Worm (Caenorhabditis elegans) whole organism, late embryonic: Measurements from ENCODE around the gene spig-10.

Experiments
- C38D4.7 ChIP-seq: fragments of 200-800 bp; sonication (Bioruptor generic); optimal IDR thresholded peaks from 2 replicates; lab custom pipeline; 2018; ENCODE audit warnings: mild to moderate bottlenecking, missing genetic modification characterization, moderate library complexity, missing compliant biosample characterization
- K09A11.1 ChIP-seq: sonication (generic microtip); optimal IDR thresholded peaks from 2 replicates; lab custom pipeline; 2017; ENCODE audit warnings: antibody characterized with exemption, mild to moderate bottlenecking, missing genetic modification characterization, missing compliant biosample characterization; ENCODE audit not compliant: insufficient read depth
- Y22D7AL.16 ChIP-seq: sonication (generic microtip); optimal IDR thresholded peaks from 2 replicates; lab custom pipeline; 2016; ENCODE audit warnings: missing genetic modification characterization, missing compliant biosample characterization
- ahr-1 ChIP-seq: sonication (generic microtip); optimal IDR thresholded peaks from 2 replicates; lab custom pipeline; 2016; ENCODE audit warnings: missing genetic modification characterization, missing compliant biosample characterization
- ama-1 ChIP-seq: fragments of 150-350 bp; optimal IDR thresholded peaks from 2 replicates; lab custom pipeline; 2014
- ceh-14 ChIP-seq: sonication (generic microtip); optimal IDR thresholded peaks from 2 replicates; lab custom pipeline; 2016; ENCODE audit warnings: missing genotype, missing genetic modification characterization, missing compliant biosample characterization
- ceh-24 ChIP-seq: sonication (generic microtip); optimal IDR thresholded peaks from 2 replicates; lab custom pipeline; 2016; ENCODE audit warnings: mild to moderate bottlenecking, missing genetic modification characterization, missing compliant biosample characterization
- ceh-30 ChIP-seq: fragments of 150-350 bp; optimal IDR thresholded peaks from 2 replicates; lab custom pipeline; 2014; ENCODE audit warnings: missing biosample characterization, missing genetic modification characterization
- ceh-31 ChIP-seq: sonication (generic microtip); optimal IDR thresholded peaks from 2 replicates; lab custom pipeline; 2016; ENCODE audit warnings: missing genetic modification characterization, missing compliant biosample characterization
- ceh-34 ChIP-seq: sonication (generic microtip); optimal IDR thresholded peaks from 2 replicates; lab custom pipeline; 2016; ENCODE audit warnings: mild to moderate bottlenecking, missing genetic modification characterization, missing compliant biosample characterization
- ceh-48 ChIP-seq: sonication (generic microtip); optimal IDR thresholded peaks from 2 replicates; lab custom pipeline; 2016; ENCODE audit warnings: missing genetic modification characterization, inconsistent platforms, missing compliant biosample characterization
- ceh-9 ChIP-seq: sonication (generic microtip); optimal IDR thresholded peaks from 2 replicates; lab custom pipeline; 2016; ENCODE audit warnings: mild to moderate bottlenecking, missing genetic modification characterization, inconsistent platforms, missing compliant biosample characterization
- che-1 ChIP-seq: sonication (generic microtip); optimal IDR thresholded peaks from 2 replicates; lab custom pipeline; 2016; ENCODE audit warnings: mild to moderate bottlenecking, missing genetic modification characterization, missing compliant biosample characterization
- dmd-4 ChIP-seq: sonication (generic microtip); optimal IDR thresholded peaks from 2 replicates; lab custom pipeline; 2016; ENCODE audit warnings: borderline replicate concordance, missing genetic modification characterization, missing compliant biosample characterization
- dve-1 ChIP-seq: sonication (generic microtip); optimal IDR thresholded peaks from 2 replicates; lab custom pipeline; 2017; ENCODE audit warnings: antibody characterized with exemption, mild to moderate bottlenecking, missing genetic modification characterization, missing compliant biosample characterization
- elt-2 ChIP-seq: sonication (generic microtip); optimal IDR thresholded peaks from 2 replicates; lab custom pipeline; 2016; ENCODE audit warnings: missing genetic modification reagents, missing genetic modification characterization, missing compliant biosample characterization
- elt-4 ChIP-seq: sonication (generic microtip); optimal IDR thresholded peaks from 2 replicates; lab custom pipeline; 2016; ENCODE audit warnings: missing genetic modification characterization, missing compliant biosample characterization
- fax-1 ChIP-seq: sonication (generic microtip); optimal IDR thresholded peaks from 2 replicates; lab custom pipeline; 2016; ENCODE audit warnings: missing genotype, missing genetic modification characterization, missing compliant biosample characterization
- fkh-6 ChIP-seq: sonication (generic microtip); optimal IDR thresholded peaks from 2 replicates; lab custom pipeline; 2016; ENCODE audit warnings: missing genetic modification characterization, missing compliant biosample characterization
- hlh-13 ChIP-seq: fragments of 200-800 bp; sonication (Bioruptor generic); optimal IDR thresholded peaks from 2 replicates; lab custom pipeline; 2018; ENCODE audit warnings: mild to moderate bottlenecking, missing genetic modification characterization, missing compliant biosample characterization
- hlh-6 ChIP-seq: sonication (generic microtip); optimal IDR thresholded peaks from 2 replicates; lab custom pipeline; 2016; ENCODE audit warnings: missing genotype, missing genetic modification characterization, missing compliant biosample characterization
- lim-6 ChIP-seq: sonication (generic microtip); optimal IDR thresholded peaks from 2 replicates; lab custom pipeline; 2016; ENCODE audit warnings: missing genetic modification characterization, missing compliant biosample characterization
- lin-11 ChIP-seq: fragments of 200-800 bp; sonication (Bioruptor generic); optimal IDR thresholded peaks from 2 replicates; lab custom pipeline; 2018; ENCODE audit warnings: mild to moderate bottlenecking, missing genetic modification characterization, missing compliant biosample characterization
- nhr-11 ChIP-seq: fragments of 150-350 bp; optimal IDR thresholded peaks from 2 replicates; lab custom pipeline; 2014; ENCODE audit warnings: missing biosample characterization, missing genetic modification characterization
- nhr-232 ChIP-seq: sonication (generic microtip); optimal IDR thresholded peaks from 2 replicates; lab custom pipeline; 2016; ENCODE audit warnings: missing genetic modification characterization, missing compliant biosample characterization
- pag-3 ChIP-seq: sonication (generic microtip); optimal IDR thresholded peaks from 2 replicates; lab custom pipeline; 2016; ENCODE audit warnings: missing compliant biosample characterization, missing genetic modification characterization, borderline replicate concordance
- pax-1 ChIP-seq: fragments of 150-350 bp; optimal IDR thresholded peaks from 2 replicates; lab custom pipeline; 2014; ENCODE audit warnings: missing biosample characterization, missing genetic modification characterization
- pha-2 ChIP-seq: sonication (generic microtip); optimal IDR thresholded peaks from 2 replicates; lab custom pipeline; 2017; ENCODE audit warnings: mild to moderate bottlenecking, missing genetic modification characterization, missing compliant biosample characterization
- pha-4 ChIP-seq: fragments of 150-350 bp; optimal IDR thresholded peaks from 2 replicates; lab custom pipeline; 2018; ENCODE audit warnings: missing biosample characterization, missing genetic modification reagents, missing genetic modification characterization
- pqm-1 ChIP-seq: sonication (generic microtip); optimal IDR thresholded peaks from 2 replicates; lab custom pipeline; 2016; ENCODE audit warnings: missing genetic modification characterization, missing compliant biosample characterization
- sox-2 ChIP-seq: fragments of 200-800 bp; sonication (Bioruptor generic); IDR thresholded peaks from 2 replicates; pipeline ENCODE4 v1.3.6; 2022; ENCODE audit warnings: missing genetic modification reagents, missing genetic modification characterization, missing compliant biosample characterization
- sox-4 ChIP-seq: sonication (generic microtip); optimal IDR thresholded peaks from 2 replicates; lab custom pipeline; 2017; ENCODE audit warnings: mild to moderate bottlenecking, missing genetic modification characterization, inconsistent platforms, missing compliant biosample characterization
- tbx-7 ChIP-seq: sonication (generic microtip); optimal IDR thresholded peaks from 2 replicates; lab custom pipeline; 2016; ENCODE audit warnings: missing genotype, missing genetic modification characterization, missing compliant biosample characterization
- ttx-3 ChIP-seq: sonication (generic microtip); optimal IDR thresholded peaks from 2 replicates; lab custom pipeline; 2016; ENCODE audit warnings: missing genetic modification reagents, missing genetic modification characterization, missing compliant biosample characterization
- unc-55 ChIP-seq: sonication (generic microtip); optimal IDR thresholded peaks from 2 replicates; lab custom pipeline; 2017; ENCODE audit warnings: missing biosample characterization, missing genetic modification reagents, missing genetic modification characterization
- unc-86 ChIP-seq: sonication (generic microtip); optimal IDR thresholded peaks from 2 replicates; lab custom pipeline; 2016; ENCODE audit warnings: missing genetic modification characterization, missing compliant biosample characterization
- ztf-16 ChIP-seq: sonication (generic microtip); optimal IDR thresholded peaks from 2 replicates; lab custom pipeline; 2017; ENCODE audit warnings: missing genetic modification characterization, missing compliant biosample characterization

Gene spig-10

ce11 chrV:7021772-7022171, 15.7 kb downstream of the spig-10 start, which contains the start of gene F20A1.4:
Gene F20A1.4, minus strand, starts transcription at chrV:7021872.
- TF ChIP-seq fkh-6 (tag; lab: Kevin White, UChicago): no peak
- TF ChIP-seq pag-3 (tag; lab: Kevin White, UChicago): no peak
- no peak for TF ChIP-seq ceh-24
- TF ChIP-seq Y22D7AL.16: no peak
- TF ChIP-seq elt-2 (tag; lab: Kevin White, UChicago): no peak

- no peak for TF ChIP-seq nhr-232
- TF ChIP-seq nhr-11: no peak
- no peak for TF ChIP-seq pax-1 (tag; lab: Kevin White, UChicago)
- TF ChIP-seq pag-3 (tag; lab: Kevin White, UChicago): no peak
- no peak for TF ChIP-seq K09A11.1 (tag; lab: Kevin White, UChicago)
- TF ChIP-seq ceh-9 (tag; lab: Kevin White, UChicago): no peak
- TF ChIP-seq pha-4 (tag; lab: Kevin White, UChicago): no peak
- no peak for TF ChIP-seq hlh-6 (tag; lab: Kevin White, UChicago)
- TF ChIP-seq fkh-6 (tag; lab: Kevin White, UChicago): no peak
- no peak for TF ChIP-seq ama-1 (lab: Kevin White, UChicago)
- no peak for TF ChIP-seq dve-1
- TF ChIP-seq fax-1 (tag; lab: Kevin White, UChicago): no peak
Measured at ce11 chrV:7022981-7023380, 16.9 kb downstream of the spig-10 start.

- no peak for TF ChIP-seq che-1 (tag; lab: Kevin White, UChicago)
- TF ChIP-seq nhr-232: no peak
- TF ChIP-seq ttx-3 (tag; lab: Kevin White, UChicago): no peak
- TF ChIP-seq lin-11 (tag; lab: Kevin White, UChicago): no peak
- no peak for TF ChIP-seq nhr-11
- no peak for TF ChIP-seq sox-2
- TF ChIP-seq pha-2 (tag; lab: Kevin White, UChicago): no peak
- TF ChIP-seq pqm-1 (tag; lab: Kevin White, UChicago): no peak
- no peak for TF ChIP-seq fax-1 (tag; lab: Kevin White, UChicago)
- no peak for TF ChIP-seq elt-4 (tag; lab: Kevin White, UChicago)
- TF ChIP-seq pha-4 (tag; lab: Kevin White, UChicago): no peak
- no peak for TF ChIP-seq lim-6 (tag; lab: Kevin White, UChicago)
- no peak for TF ChIP-seq tbx-7
Measured at ce11 chrV:7027055-7027454, 21.0 kb downstream of the spig-10 start, which contains the start of gene F20A1.6. Gene F20A1.6, minus strand, starts transcription at chrV:7027155.

- TF ChIP-seq ceh-34 (tag; lab: Kevin White, UChicago): no peak
- TF ChIP-seq C38D4.7 (GFP tag; lab: Kevin White, UChicago): no peak
- TF ChIP-seq lin-11 (tag; lab: Kevin White, UChicago): no peak
- TF ChIP-seq fax-1 (tag; lab: Kevin White, UChicago): no peak
- no peak for TF ChIP-seq sox-4 (tag; lab: Kevin White, UChicago)
- TF ChIP-seq dmd-4 (tag; lab: Kevin White, UChicago): no peak
- TF ChIP-seq unc-86 (tag; lab: Kevin White, UChicago): no peak
- TF ChIP-seq pqm-1 (tag; lab: Kevin White, UChicago): no peak
- TF ChIP-seq dve-1: no peak
Measured at ce11 chrV:7036475-7036874, 30.4 kb downstream of the spig-10 start, which contains the start of gene twk-11. Gene twk-11, minus strand, starts transcription at chrV:7036575.

- no peak for TF ChIP-seq ceh-14 (tag; lab: Kevin White, UChicago)
- no peak for TF ChIP-seq hlh-13
- TF ChIP-seq ama-1 (lab: Kevin White, UChicago): no peak
- no peak for TF ChIP-seq ceh-34 (tag; lab: Kevin White, UChicago)
- TF ChIP-seq tbx-7: no peak
- TF ChIP-seq ztf-16 (tag; lab: Kevin White, UChicago): no peak
- TF ChIP-seq unc-55 (GFP tag; lab: Kevin White, UChicago): no peak
- TF ChIP-seq ceh-48: no peak
- TF ChIP-seq ahr-1 (tag; lab: Kevin White, UChicago): no peak
- no peak for TF ChIP-seq pag-3 (tag; lab: Kevin White, UChicago)
- TF ChIP-seq ceh-30 (tag; lab: Kevin White, UChicago): no peak
- no peak for TF ChIP-seq ttx-3 (tag; lab: Kevin White, UChicago)
- no peak for TF ChIP-seq ceh-31 (tag; lab: Kevin White, UChicago)
- no peak for TF ChIP-seq che-1 (tag; lab: Kevin White, UChicago)
Measured at ce11 chrV:7046005-7046404, 39.9 kb downstream of the spig-10 start, which contains the start of gene F20A1.2. Gene F20A1.2, plus strand, starts transcription at chrV:7046305.
